Fruit fly (Drosophila melanogaster) whole organism, embryonic: ENCODE results near the gene Evi5.

Source experiments
- CG10147 ChIP-seq: fragments of 200-800 bp; sonication (Bioruptor generic); optimal IDR thresholded peaks from 2 replicates; lab custom pipeline; 2019; ENCODE audit warnings: missing biosample characterization, mild to moderate bottlenecking, missing genetic modification characterization, moderate library complexity
- CG10209 ChIP-seq: fragments of 200-800 bp; sonication (Bioruptor generic); optimal IDR thresholded peaks from 3 replicates; lab custom pipeline; 2017; ENCODE audit warnings: missing biosample characterization, mild to moderate bottlenecking, missing genetic modification characterization, missing genetic modification reagents
- CG10321 ChIP-seq: fragments of 200-800 bp; sonication (Bioruptor generic); IDR thresholded peaks from 2 replicates; pipeline ENCODE4 v1.3.6; 2022; ENCODE audit warnings: missing biosample characterization, missing genetic modification characterization
- CG10654 ChIP-seq: fragments of 200-800 bp; sonication (Bioruptor generic); optimal IDR thresholded peaks from 2 replicates; lab custom pipeline; 2016; ENCODE audit warnings: missing biosample characterization, missing genetic modification characterization
- CG11093 ChIP-seq: fragments of 200-800 bp; sonication (Bioruptor generic); IDR thresholded peaks from 3 replicates; pipeline ENCODE4 v1.3.6; 2022; ENCODE audit warnings: missing biosample characterization, missing genetic modification characterization
- CG11398 ChIP-seq: fragments of 200-800 bp; sonication (Bioruptor generic); optimal IDR thresholded peaks from 2 replicates; lab custom pipeline; 2016; ENCODE audit warnings: missing biosample characterization, missing genetic modification characterization
- CG12769 ChIP-seq: fragments of 200-800 bp; sonication (Bioruptor generic); optimal IDR thresholded peaks from 2 replicates; lab custom pipeline; 2019; ENCODE audit warnings: missing biosample characterization, mild to moderate bottlenecking, missing genetic modification characterization, moderate library complexity
- CG13894 ChIP-seq: fragments of 200-800 bp; sonication (Bioruptor generic); optimal IDR thresholded peaks from 3 replicates; lab custom pipeline; 2018; ENCODE audit warnings: missing biosample characterization, mild to moderate bottlenecking, missing genetic modification characterization, moderate library complexity
- CG17359 ChIP-seq: fragments of 200-800 bp; sonication (Bioruptor generic); optimal IDR thresholded peaks from 3 replicates; lab custom pipeline; 2018; ENCODE audit warnings: missing biosample characterization, mild to moderate bottlenecking, missing genetic modification characterization, moderate library complexity
- CG17361 ChIP-seq: fragments of 200-800 bp; sonication (Bioruptor generic); IDR thresholded peaks from 3 replicates; pipeline ENCODE4 v1.3.6; 2022; ENCODE audit warnings: missing biosample characterization, missing genetic modification characterization
- CG17385 ChIP-seq: fragments of 200-800 bp; sonication (Bioruptor generic); optimal IDR thresholded peaks from 3 replicates; lab custom pipeline; 2018; ENCODE audit warnings: missing biosample characterization, mild to moderate bottlenecking, missing genetic modification characterization
- CG17829 ChIP-seq: fragments of 200-800 bp; optimal IDR thresholded peaks from 2 replicates; lab custom pipeline; 2019; ENCODE audit warnings: missing biosample characterization, mild to moderate bottlenecking, missing genetic modification characterization, moderate library complexity
- CG18599 ChIP-seq: fragments of 200-800 bp; sonication (Bioruptor generic); optimal IDR thresholded peaks from 3 replicates; lab custom pipeline; 2017; ENCODE audit warnings: missing biosample characterization, missing genetic modification characterization, mild to moderate bottlenecking, moderate library complexity, missing genetic modification reagents
- CG2129 ChIP-seq: fragments of 200-800 bp; sonication (Bioruptor generic); IDR thresholded peaks from 2 replicates; pipeline ENCODE4 v1.3.6; 2022; ENCODE audit warnings: missing biosample characterization, missing genetic modification characterization; ENCODE audit not compliant: partially characterized antibody
- CG2678 ChIP-seq: fragments of 200-800 bp; sonication (Bioruptor generic); optimal IDR thresholded peaks from 3 replicates; lab custom pipeline; 2019; ENCODE audit warnings: missing biosample characterization, mild to moderate bottlenecking, missing genetic modification characterization, moderate library complexity
- CG2875 ChIP-seq: fragments of 200-800 bp; sonication (Bioruptor generic); optimal IDR thresholded peaks from 2 replicates; lab custom pipeline; 2017; ENCODE audit warnings: missing biosample characterization, mild to moderate bottlenecking, missing genetic modification characterization, missing genetic modification reagents
- CG30431 ChIP-seq: fragments of 200-800 bp; sonication (Bioruptor generic); optimal IDR thresholded peaks from 2 replicates; lab custom pipeline; 2017; ENCODE audit warnings: missing biosample characterization, missing genetic modification characterization
- CG32767 ChIP-seq: fragments of 200-800 bp; sonication (Bioruptor generic); IDR thresholded peaks from 2 replicates; pipeline ENCODE4 v1.3.6; 2022; ENCODE audit warnings: missing biosample characterization, missing genetic modification characterization
- CG34376 ChIP-seq: fragments of 200-800 bp; sonication (Bioruptor generic); optimal IDR thresholded peaks from 2 replicates; lab custom pipeline; 2018; ENCODE audit warnings: missing biosample characterization, mild to moderate bottlenecking, missing genetic modification characterization
- CG3726 ChIP-seq: fragments of 200-800 bp; sonication (Bioruptor generic); IDR thresholded peaks from 3 replicates; pipeline ENCODE4, ENCODE4 v1.3.6; 2022; ENCODE audit warnings: missing biosample characterization, missing genetic modification characterization
- CG7786 ChIP-seq: fragments of 200-800 bp; sonication (Bioruptor generic); optimal IDR thresholded peaks from 2 replicates; lab custom pipeline; 2016; ENCODE audit warnings: missing biosample characterization, missing genetic modification characterization
- CG8290 ChIP-seq, 3 experiments: fragments of 200-800 bp; sonication (Bioruptor generic); optimal IDR thresholded peaks; 2 replicates each; lab custom pipeline; 2016 to 2019; ENCODE audit warnings: missing biosample characterization in 3 of 3, missing genetic modification characterization in 3 of 3, mild to moderate bottlenecking in 2 of 3, moderate library complexity in 1 of 3
- CG8478 ChIP-seq: fragments of >200 bp; optimal IDR thresholded peaks from 2 replicates; lab custom pipeline; 2018
- Chrac-16 ChIP-seq: fragments of 200-800 bp; sonication (Bioruptor generic); optimal IDR thresholded peaks from 3 replicates; lab custom pipeline; 2016; ENCODE audit warnings: missing biosample characterization, missing genetic modification characterization
- Dad ChIP-seq: fragments of 200-800 bp; sonication (Bioruptor generic); optimal IDR thresholded peaks from 3 replicates; lab custom pipeline; 2016; ENCODE audit warnings: missing biosample characterization, missing genetic modification characterization
- Dip2 ChIP-seq: fragments of 200-800 bp; sonication (Bioruptor generic); IDR thresholded peaks from 2 replicates; pipeline ENCODE4 v1.3.6; 2022; ENCODE audit warnings: missing biosample characterization, missing genetic modification characterization
- Dll ChIP-seq: fragments of 200-800 bp; sonication (Bioruptor generic); IDR thresholded peaks from 4 replicates; pipeline ENCODE4 v1.3.6; 2022; ENCODE audit warnings: missing biosample characterization, missing genetic modification characterization; ENCODE audit not compliant: partially characterized antibody
- Fer3 ChIP-seq: fragments of 200-800 bp; sonication (Bioruptor generic); optimal IDR thresholded peaks from 2 replicates; lab custom pipeline; 2018; ENCODE audit warnings: missing biosample characterization, mild to moderate bottlenecking, missing genetic modification characterization, moderate library complexity
- GATAe ChIP-seq: fragments of 200-800 bp; sonication (Bioruptor generic); conservative IDR thresholded peaks from 2 replicates; pipeline ENCODE4 v1.3.6; 2022; ENCODE audit warnings: missing biosample characterization, missing genetic modification characterization
- Gug ChIP-seq: fragments of 200-800 bp; sonication (Bioruptor generic); IDR thresholded peaks from 4 replicates; pipeline ENCODE4 v1.3.6; 2022; ENCODE audit warnings: missing biosample characterization, missing genetic modification characterization
- Mad ChIP-seq: fragments of 200-800 bp; sonication (Bioruptor generic); optimal IDR thresholded peaks from 2 replicates; lab custom pipeline; 2016; ENCODE audit warnings: missing biosample characterization, missing genetic modification characterization
- Med ChIP-seq: fragments of 200-800 bp; sonication (Bioruptor generic); peaks from one replicate; lab custom pipeline; 2016; ENCODE audit warnings: missing biosample characterization, missing genetic modification characterization, mild to moderate bottlenecking, inconsistent platforms, moderate library complexity
- br ChIP-seq: fragments of >200 bp; optimal IDR thresholded peaks from 2 replicates; lab custom pipeline; 2017
- chm ChIP-seq: fragments of 200-800 bp; sonication (Bioruptor generic); IDR thresholded peaks from 2 replicates; pipeline ENCODE4 v1.3.6; 2022; ENCODE audit warnings: missing biosample characterization, missing genetic modification characterization
- chn ChIP-seq: fragments of 200-800 bp; sonication (Bioruptor generic); optimal IDR thresholded peaks from 2 replicates; lab custom pipeline; 2016; ENCODE audit warnings: missing biosample characterization, missing genetic modification characterization
- dan ChIP-seq: fragments of 200-800 bp; sonication (Bioruptor generic); IDR thresholded peaks from 2 replicates; pipeline ENCODE4 v1.3.6; 2022; ENCODE audit warnings: missing biosample characterization, missing genetic modification characterization
- disco-r ChIP-seq: fragments of 200-800 bp; sonication (Bioruptor generic); optimal IDR thresholded peaks from 2 replicates; lab custom pipeline; 2016; ENCODE audit warnings: missing biosample characterization, missing genetic modification characterization
- fd3F ChIP-seq: fragments of 200-800 bp; sonication (Bioruptor generic); optimal IDR thresholded peaks from 2 replicates; lab custom pipeline; 2018; ENCODE audit warnings: missing biosample characterization, mild to moderate bottlenecking, missing genetic modification characterization, moderate library complexity
- fru ChIP-seq: fragments of >200 bp; optimal IDR thresholded peaks from 2 replicates; lab custom pipeline; 2017
- gcm ChIP-seq: fragments of 200-800 bp; sonication (Bioruptor generic); optimal IDR thresholded peaks from 2 replicates; lab custom pipeline; 2019; ENCODE audit warnings: missing biosample characterization, mild to moderate bottlenecking, missing genetic modification characterization, moderate library complexity
- jigr1 ChIP-seq: fragments of 200-800 bp; sonication (Bioruptor generic); IDR thresholded peaks from 3 replicates; pipeline ENCODE4 v1.3.6; 2022; ENCODE audit warnings: missing biosample characterization, missing genetic modification characterization
- kay ChIP-seq: fragments of 200-800 bp; sonication (Bioruptor generic); optimal IDR thresholded peaks from 2 replicates; lab custom pipeline; 2016; ENCODE audit warnings: missing biosample characterization, missing genetic modification characterization
- mld ChIP-seq: fragments of 200-800 bp; sonication (Bioruptor generic); IDR thresholded peaks from 3 replicates; pipeline ENCODE4 v1.3.6; 2022; ENCODE audit warnings: missing biosample characterization, missing genetic modification characterization; ENCODE audit not compliant: partially characterized antibody
- nerfin-1 ChIP-seq: fragments of 200-800 bp; sonication (Bioruptor generic); optimal IDR thresholded peaks from 3 replicates; lab custom pipeline; 2019; ENCODE audit warnings: missing biosample characterization, mild to moderate bottlenecking, missing genetic modification characterization, moderate library complexity
- repo ChIP-seq: fragments of 200-800 bp; sonication (Bioruptor generic); optimal IDR thresholded peaks from 2 replicates; lab custom pipeline; 2016; ENCODE audit warnings: missing biosample characterization, missing genetic modification characterization
- sob ChIP-seq: fragments of 200-800 bp; sonication (Bioruptor generic); IDR thresholded peaks from 2 replicates; pipeline ENCODE4 v1.3.6; 2022; ENCODE audit warnings: missing biosample characterization, missing genetic modification characterization
- stc ChIP-seq: fragments of 200-800 bp; sonication (Bioruptor generic); IDR thresholded peaks from 2 replicates; pipeline ENCODE4 v1.3.6; 2022; ENCODE audit warnings: missing biosample characterization, missing genetic modification characterization
- stwl ChIP-seq: fragments of 200-800 bp; sonication (Bioruptor generic); optimal IDR thresholded peaks from 3 replicates; lab custom pipeline; 2018; ENCODE audit warnings: missing biosample characterization, mild to moderate bottlenecking, missing genetic modification characterization, moderate library complexity
- tx ChIP-seq: fragments of 200-800 bp; sonication (Bioruptor generic); optimal IDR thresholded peaks from 2 replicates; lab custom pipeline; 2016; ENCODE audit warnings: missing biosample characterization, missing genetic modification characterization
- vvl ChIP-seq: fragments of 200-800 bp; sonication (Bioruptor generic); IDR thresholded peaks from 2 replicates; pipeline ENCODE4 v1.3.6; 2022; ENCODE audit warnings: missing biosample characterization, missing genetic modification characterization

Gene Evi5

dm6 chrX:11390625-11391363, 63.4 kb downstream of the Evi5 start (continued):
- TF ChIP-seq CG10321 (GFP tag; lab: Robert Waterston, UW) (no peak), Fer3 (tag; lab: Kevin White, UChicago) (peak; percentile 85), CG11093 (GFP tag; lab: Robert Waterston, UW) (peak; percentile 70), Gug (GFP tag; lab: Robert Waterston, UW) (peak; percentile 79), Mad (GFP tag; lab: Kevin White, UChicago) (peak; percentile 45), mld (0 out of 3 replicates have a peak, but pooled peaks have one; percentile 26), CG2129 (no peak), CG2678 (tag; lab: Kevin White, UChicago) (peak; percentile 87), Med (peak; percentile 98), Dll (no peak), Dad (GFP tag; lab: Kevin White, UChicago) (peak; percentile 53), CG30431 (GFP tag; lab: Kevin White, UChicago) (peak; percentile 79), fd3F (peak; percentile 60), sob (GFP tag; lab: Robert Waterston, UW) (peak; percentile 90), disco-r (GFP tag; lab: Kevin White, UChicago) (peak; percentile 42), CG2875 (GFP tag; lab: Kevin White, UChicago) (peak; percentile 40), CG13894 (tag; lab: Kevin White, UChicago) (peak; percentile 58), nerfin-1 (tag; lab: Kevin White, UChicago) (peak; percentile 46), CG17385 (GFP tag; lab: Kevin White, UChicago) (peak; percentile 51), dan (GFP tag; lab: Robert Waterston, UW) (peak; percentile 60; the same call in 1 of the 2 replicates), fru (lab: Kevin White, UChicago) (no peak), kay (GFP tag; lab: Kevin White, UChicago) (peak; percentile 41), Dip2 (GFP tag; lab: Robert Waterston, UW) (no peak), CG17829 (tag; lab: Kevin White, UChicago) (peak; percentile 56), CG32767 (GFP tag; lab: Robert Waterston, UW) (peak; percentile 71), CG18599 (GFP tag; lab: Kevin White, UChicago) (peak; percentile 84), repo (GFP tag; lab: Kevin White, UChicago) (peak; percentile 29), gcm (GFP tag; lab: Kevin White, UChicago) (peak; percentile 37), tx (GFP tag; lab: Kevin White, UChicago) (peak; percentile 63), stwl (no peak), CG34376 (GFP tag; lab: Kevin White, UChicago) (peak; percentile 31), CG10654 (GFP tag; lab: Kevin White, UChicago) (peak; percentile 70), CG17359 (peak; percentile 80), chm (GFP tag; lab: Robert Waterston, UW) (peak; percentile 73; the same call in 1 of the 2 replicates), stc (peak; percentile 82), CG11398 (peak; percentile 61), CG10147 (GFP tag; lab: Kevin White, UChicago) (peak; percentile 73), CG8478 (lab: Kevin White, UChicago) (no peak), CG12769 (tag; lab: Kevin White, UChicago) (peak; percentile 94), CG3726 (peak; percentile 79; the same call in 2 of the 3 replicates), CG17361 (GFP tag; lab: Robert Waterston, UW) (peak; percentile 76), br (lab: Kevin White, UChicago) (no peak), vvl (peak; percentile 92), GATAe (peak; percentile 50), Chrac-16 (GFP tag; lab: Kevin White, UChicago) (peak; percentile 65), CG7786 (GFP tag; lab: Kevin White, UChicago) (peak; percentile 81), chn (GFP tag; lab: Kevin White, UChicago) (peak; percentile 67), jigr1 (0 out of 3 replicates have a peak, but pooled peaks have one; percentile 18), CG10209 (GFP tag; lab: Kevin White, UChicago) (peak; percentile 81), CG8290 (GFP tag; optimal IDR thresholded peaks at IDR 0.05; lab: Kevin White, UChicago) (no peak), CG8290 (tag; optimal IDR thresholded peaks at IDR 0.05; lab: Kevin White, UChicago) (peak in 1 of 2 experiments; percentile 98)
